Worm (Caenorhabditis elegans) whole organism, L4 larva: ENCODE results near the gene T11B7.1.

Experiments used
- F37D6.2 ChIP-seq: sonication (generic microtip); optimal IDR thresholded peaks from 2 replicates; lab custom pipeline; 2016; ENCODE audit warnings: mild to moderate bottlenecking, missing genetic modification characterization, missing compliant biosample characterization
- Y105C5A.15 ChIP-seq: fragments of 200-800 bp; sonication (Bioruptor generic); IDR thresholded peaks from 2 replicates; pipeline ENCODE4 v1.3.6; 2022; ENCODE audit warnings: missing genetic modification characterization, missing compliant biosample characterization
- Y75B8A.6 ChIP-seq: fragments of 200-800 bp; sonication (Bioruptor generic); IDR thresholded peaks from 2 replicates; pipeline ENCODE4 v1.3.6; 2022; ENCODE audit warnings: missing genetic modification reagents, missing genetic modification characterization, missing compliant biosample characterization
- ZK546.5 ChIP-seq, 2 experiments: sonication (generic microtip); optimal IDR thresholded peaks; 2 replicates each; lab custom pipeline; 2017; ENCODE audit warnings: missing biosample characterization in 2 of 2, missing genetic modification characterization in 2 of 2
- aha-1 ChIP-seq: fragments of 150-350 bp; peaks from one replicate; lab custom pipeline; 2014; ENCODE audit warnings: missing biosample characterization, missing genetic modification characterization
- arid-1 ChIP-seq: fragments of 200-800 bp; sonication (Bioruptor generic); conservative IDR thresholded peaks from 2 replicates; pipeline ENCODE4 v1.3.6; 2022; ENCODE audit warnings: missing genetic modification reagents, missing genetic modification characterization, missing compliant biosample characterization
- ceh-20 ChIP-seq: fragments of 200-800 bp; sonication (Bioruptor generic); IDR thresholded peaks from 2 replicates; pipeline ENCODE4 v1.3.6; 2022; ENCODE audit warnings: missing genetic modification reagents, missing genetic modification characterization, missing compliant biosample characterization
- ceh-44 ChIP-seq: fragments of 200-800 bp; sonication (Bioruptor generic); IDR thresholded peaks from 2 replicates; pipeline ENCODE4 v1.3.6; 2022; ENCODE audit warnings: missing genetic modification reagents, missing genetic modification characterization, missing compliant biosample characterization
- ceh-62 ChIP-seq: sonication (generic microtip); optimal IDR thresholded peaks from 2 replicates; lab custom pipeline; 2017; ENCODE audit warnings: missing biosample characterization, missing genetic modification characterization
- ces-1 ChIP-seq: fragments of 150-350 bp; sonication (generic microtip); optimal IDR thresholded peaks from 4 replicates; lab custom pipeline; 2014; ENCODE audit warnings: missing biosample characterization, missing genetic modification reagents, missing genetic modification characterization
- cey-2 ChIP-seq: sonication (generic microtip); optimal IDR thresholded peaks from 3 replicates; lab custom pipeline; 2017; ENCODE audit warnings: missing genetic modification characterization, mild to moderate bottlenecking, missing compliant biosample characterization, antibody characterized with exemption, borderline replicate concordance; ENCODE audit not compliant: insufficient read depth
- daf-16 ChIP-seq, 3 experiments: sonication (generic microtip); optimal IDR thresholded peaks; 2 replicates each; lab custom pipeline; 2016 to 2017; ENCODE audit warnings: missing genetic modification characterization in 3 of 3, missing genetic modification reagents in 3 of 3, mild to moderate bottlenecking in 2 of 3, missing compliant biosample characterization in 2 of 3, missing biosample characterization in 1 of 3, moderate library complexity in 1 of 3
- daf-19 ChIP-seq: fragments of 200-800 bp; sonication (Bioruptor generic); conservative IDR thresholded peaks from 2 replicates; pipeline ENCODE4 v1.3.6; 2022; ENCODE audit warnings: missing genetic modification characterization, missing compliant biosample characterization
- dmd-6 ChIP-seq: fragments of 200-800 bp; sonication (Bioruptor generic); IDR thresholded peaks from 2 replicates; pipeline ENCODE4 v1.3.6; 2022; ENCODE audit warnings: missing genetic modification reagents, missing genetic modification characterization, missing compliant biosample characterization
- dve-1 ChIP-seq: sonication (generic microtip); optimal IDR thresholded peaks from 2 replicates; lab custom pipeline; 2017; ENCODE audit warnings: antibody characterized with exemption, mild to moderate bottlenecking, missing genetic modification characterization, missing compliant biosample characterization; ENCODE audit not compliant: insufficient read depth
- hif-1 ChIP-seq, 2 experiments: sonication (generic microtip); optimal IDR thresholded peaks; 2 replicates each; lab custom pipeline; 2016 to 2017; ENCODE audit warnings: missing compliant biosample characterization in 2 of 2, missing genetic modification characterization in 2 of 2, missing genetic modification reagents in 2 of 2, missing genotype in 2 of 2, mild to moderate bottlenecking in 1 of 2
- hlh-11 ChIP-seq: fragments of 200-800 bp; sonication (Bioruptor generic); optimal IDR thresholded peaks from 2 replicates; lab custom pipeline; 2018; ENCODE audit warnings: mild to moderate bottlenecking, missing genetic modification characterization, missing compliant biosample characterization
- hlh-30 ChIP-seq: sonication (generic microtip); optimal IDR thresholded peaks from 2 replicates; lab custom pipeline; 2017; ENCODE audit warnings: antibody characterized with exemption, mild to moderate bottlenecking, missing genetic modification characterization, missing compliant biosample characterization; ENCODE audit not compliant: insufficient read depth
- lin-1 ChIP-seq: fragments of 200-800 bp; sonication (Bioruptor generic); IDR thresholded peaks from 2 replicates; pipeline ENCODE4 v1.3.6; 2022; ENCODE audit warnings: missing genetic modification reagents, missing genetic modification characterization, missing compliant biosample characterization
- lsy-2 ChIP-seq, 2 experiments: fragments of 150-350 bp in 1 of 2; sonication (generic microtip) in 1 of 2; optimal IDR thresholded peaks; 2 replicates each; lab custom pipeline; 2014 to 2017; ENCODE audit warnings: missing biosample characterization in 2 of 2, missing genetic modification characterization in 2 of 2
- mdl-1 ChIP-seq, 2 experiments: fragments of 150-350 bp in 1 of 2; sonication (generic microtip) in 1 of 2; optimal IDR thresholded peaks; 2 replicates each; lab custom pipeline; 2014 to 2017; ENCODE audit warnings: missing biosample characterization in 2 of 2, missing genetic modification characterization in 2 of 2
- mxl-2 ChIP-seq: fragments of 200-800 bp; sonication (Bioruptor generic); conservative IDR thresholded peaks from 2 replicates; pipeline ENCODE4 v1.3.6; 2022; ENCODE audit warnings: missing genetic modification reagents, missing genetic modification characterization, missing compliant biosample characterization
- mxl-3 ChIP-seq: fragments of 200-800 bp; sonication (Bioruptor generic); optimal IDR thresholded peaks from 2 replicates; lab custom pipeline; 2018; ENCODE audit warnings: mild to moderate bottlenecking, missing genetic modification characterization, missing compliant biosample characterization
- nhr-102 ChIP-seq: sonication (generic microtip); optimal IDR thresholded peaks from 2 replicates; lab custom pipeline; 2016; ENCODE audit warnings: mild to moderate bottlenecking, missing genetic modification characterization, moderate library complexity, missing compliant biosample characterization
- nhr-237 ChIP-seq: sonication (generic microtip); optimal IDR thresholded peaks from 2 replicates; lab custom pipeline; 2017; ENCODE audit warnings: missing biosample characterization, missing genetic modification characterization
- nhr-25 ChIP-seq: sonication (generic microtip); optimal IDR thresholded peaks from 2 replicates; lab custom pipeline; 2017; ENCODE audit warnings: missing genetic modification characterization, mild to moderate bottlenecking, missing compliant biosample characterization, antibody characterized with exemption, moderate library complexity, borderline replicate concordance; ENCODE audit not compliant: insufficient read depth
- nhr-28 ChIP-seq: fragments of 150-350 bp; optimal IDR thresholded peaks from 2 replicates; lab custom pipeline; 2014; ENCODE audit warnings: missing biosample characterization, missing genetic modification characterization
- nhr-41 ChIP-seq: fragments of 200-800 bp; sonication (Bioruptor generic); IDR thresholded peaks from 2 replicates; pipeline ENCODE4 v1.3.6; 2022; ENCODE audit warnings: missing genetic modification reagents, missing genetic modification characterization, missing compliant biosample characterization
- nhr-48 ChIP-seq: sonication (generic microtip); optimal IDR thresholded peaks from 2 replicates; lab custom pipeline; 2016; ENCODE audit warnings: mild to moderate bottlenecking, missing genetic modification characterization, missing compliant biosample characterization
- nhr-76 ChIP-seq: fragments of 150-350 bp; optimal IDR thresholded peaks from 2 replicates; lab custom pipeline; 2014; ENCODE audit warnings: missing biosample characterization, missing genetic modification characterization
- nhr-77 ChIP-seq: fragments of 150-350 bp; optimal IDR thresholded peaks from 2 replicates; lab custom pipeline; 2014; ENCODE audit warnings: missing biosample characterization, missing genetic modification characterization
- pqm-1 ChIP-seq: sonication (generic microtip); optimal IDR thresholded peaks from 2 replicates; lab custom pipeline; 2017; ENCODE audit warnings: missing biosample characterization, missing genetic modification characterization
- skn-1 ChIP-seq: fragments of 150-350 bp; optimal IDR thresholded peaks from 2 replicates; lab custom pipeline; 2014; ENCODE audit warnings: missing biosample characterization, missing genetic modification characterization
- tag-97 ChIP-seq: fragments of 200-800 bp; sonication (Bioruptor generic); IDR thresholded peaks from 2 replicates; pipeline ENCODE4 v1.3.6; 2022; ENCODE audit warnings: missing genetic modification characterization, missing compliant biosample characterization
- tra-1 ChIP-seq: fragments of 200-800 bp; sonication (Bioruptor generic); IDR thresholded peaks from 2 replicates; pipeline ENCODE4 v1.3.6; 2022; ENCODE audit warnings: missing genetic modification reagents, missing genetic modification characterization, missing compliant biosample characterization
- unc-130 ChIP-seq: sonication (generic microtip); optimal IDR thresholded peaks from 2 replicates; lab custom pipeline; 2016; ENCODE audit warnings: missing genetic modification reagents, missing genetic modification characterization, missing compliant biosample characterization
- unc-62 ChIP-seq, 3 experiments: fragments of 150-350 bp in 1 of 3; sonication (generic microtip); optimal IDR thresholded peaks in 2 of 3; peaks in 1 of 3; 1 replicate in 1 of 3; 2 replicates in 2 of 3; lab custom pipeline; 2014 to 2017; ENCODE audit warnings: missing biosample characterization in 3 of 3, missing genetic modification characterization in 3 of 3, missing genetic modification reagents in 3 of 3, missing genotype in 1 of 3
- zag-1 ChIP-seq: fragments of 150-350 bp; optimal IDR thresholded peaks from 2 replicates; lab custom pipeline; 2014; ENCODE audit warnings: missing biosample characterization, missing genetic modification characterization
- zfp-2 ChIP-seq: sonication (generic microtip); optimal IDR thresholded peaks from 2 replicates; lab custom pipeline; 2016; ENCODE audit warnings: mild to moderate bottlenecking, missing genetic modification characterization, missing compliant biosample characterization

Gene T11B7.1

DNA sequence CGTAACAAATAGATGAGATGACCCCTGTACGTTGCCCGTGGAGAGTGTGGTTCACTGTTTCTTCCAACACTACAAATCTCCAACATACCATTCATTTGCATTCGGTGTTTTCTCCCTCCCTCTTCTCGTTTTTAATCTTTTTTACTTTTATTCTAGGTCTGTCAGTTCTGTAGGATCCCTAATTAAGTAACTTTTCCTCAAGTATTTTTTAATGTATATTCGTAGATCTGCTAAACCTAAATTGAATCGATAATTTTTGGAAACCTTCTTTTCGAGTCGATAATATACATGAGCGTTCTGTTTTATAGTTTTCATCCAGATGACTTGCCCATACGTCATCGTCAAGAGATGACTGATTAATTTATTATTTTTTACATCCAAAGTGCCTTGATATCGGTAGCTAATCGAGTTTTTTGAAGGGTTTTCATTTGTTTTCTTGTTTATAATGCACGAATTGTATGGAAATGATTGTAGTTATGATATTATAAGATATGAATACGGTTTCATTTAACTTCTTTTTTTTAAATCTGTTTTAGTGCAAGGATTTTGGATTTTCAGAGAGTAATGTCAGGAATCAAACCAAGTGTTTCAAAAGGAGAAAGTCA lies at the start of gene T11B7.1, which contains the start of gene T28C6.11:
T11B7.1 (plus strand) TSS at position 555 of the 605 bp plus-strand sequence.
T28C6.11 (minus strand) TSS at position 101 of the 605 bp plus-strand sequence.
- TF ChIP-seq ceh-20 (no peak), hif-1 (tag; optimal IDR thresholded peaks at IDR 0.05; lab: Kevin White, UChicago) (no peak), nhr-41 (GFP tag; lab: Robert Waterston, UW) (no peak), ceh-44 (no peak), ceh-62 (no peak), skn-1 (tag; lab: Kevin White, UChicago) (no peak), unc-62 (GFP tag; optimal IDR thresholded peaks at IDR 0.05 in 1 of 2; lab: Kevin White, UChicago) (no peak), unc-62 (tag; optimal IDR thresholded peaks at IDR 0.05; lab: Kevin White, UChicago) (no peak), mdl-1 (tag; optimal IDR thresholded peaks at IDR 0.05; lab: Kevin White, UChicago) (no peak), nhr-76 (tag; lab: Kevin White, UChicago) (no peak), zfp-2 (no peak), F37D6.2 (no peak), zag-1 (tag; lab: Kevin White, UChicago) (no peak), tag-97 (GFP tag; lab: Robert Waterston, UW) (no peak), nhr-48 (tag; lab: Kevin White, UChicago) (no peak), mxl-3 (GFP tag; lab: Kevin White, UChicago) (no peak), unc-130 (no peak), lin-1 (GFP tag; lab: Robert Waterston, UW) (no peak)

DNA sequence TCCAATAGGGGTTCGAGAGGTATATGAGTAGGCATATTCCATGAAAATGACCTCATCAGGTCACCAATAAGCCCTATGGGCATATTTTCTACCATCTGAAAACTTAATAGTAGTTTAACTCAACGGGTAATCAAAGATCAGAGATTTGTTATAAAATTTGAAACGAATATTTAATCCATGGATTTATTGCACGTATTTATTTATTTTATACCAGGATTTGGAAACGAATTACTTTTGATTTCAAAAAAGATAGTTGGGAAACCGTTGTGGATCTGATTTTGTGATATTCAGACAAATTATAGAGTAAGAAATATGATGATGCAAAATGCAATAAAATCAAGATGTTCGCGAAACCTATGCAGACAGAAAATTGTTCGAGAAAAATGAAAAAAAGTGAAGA lies 47.7 kb upstream of the T11B7.1 start, which contains the start of gene C33D9.3:
C33D9.3 (minus strand) TSS at position 101 of the 400 bp plus-strand sequence.
- TF ChIP-seq nhr-237 (tag; lab: Kevin White, UChicago) (no peak), unc-62 (GFP tag; optimal IDR thresholded peaks at IDR 0.05 in 1 of 2; lab: Kevin White, UChicago) (peak in 1 of 2 experiments; percentile 15), unc-62 (tag; optimal IDR thresholded peaks at IDR 0.05; lab: Kevin White, UChicago) (no peak), pqm-1 (tag; lab: Kevin White, UChicago) (no peak), daf-19 (GFP tag; lab: Robert Waterston, UW) (no peak), mxl-2 (GFP tag; lab: Robert Waterston, UW) (no peak)

DNA sequence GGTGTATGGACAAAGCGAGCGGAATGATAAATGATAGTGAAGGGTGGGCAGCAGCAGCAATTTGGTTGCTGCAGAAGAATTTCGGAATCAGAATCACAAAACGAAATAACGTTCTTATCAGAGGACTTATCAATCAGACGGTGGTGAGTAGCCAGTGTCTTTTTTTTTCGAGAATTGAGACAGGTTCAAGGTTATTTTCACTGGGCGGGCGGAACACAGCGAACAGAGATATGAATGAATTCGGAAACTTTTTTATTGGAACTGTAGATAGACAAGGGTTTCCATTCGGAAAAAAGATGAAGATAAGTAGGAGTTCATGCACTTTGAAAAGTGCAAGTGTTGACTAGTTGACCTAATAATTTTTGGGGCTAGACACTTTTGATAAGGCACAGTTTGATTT lies 47.3 kb upstream of the T11B7.1 start:
- TF ChIP-seq nhr-102 (tag; lab: Kevin White, UChicago) (peak; percentile 3), nhr-25 (tag; lab: Kevin White, UChicago) (peak; percentile 94), tra-1 (GFP tag; lab: Robert Waterston, UW) (peak; percentile 74; the same call in 1 of the 2 replicates), lin-1 (GFP tag; lab: Robert Waterston, UW) (no peak), dve-1 (peak; percentile 37), ceh-62 (no peak), unc-62 (GFP tag; optimal IDR thresholded peaks at IDR 0.05 in 1 of 2; lab: Kevin White, UChicago) (peak in 1 of 2 experiments; percentile 97), unc-62 (tag; optimal IDR thresholded peaks at IDR 0.05; lab: Kevin White, UChicago) (no peak), hlh-30 (tag; lab: Kevin White, UChicago) (peak; percentile 25), ces-1 (no peak), mdl-1 (tag; optimal IDR thresholded peaks at IDR 0.05; lab: Kevin White, UChicago) (peak in 1 of 2 experiments; percentile 52), lsy-2 (tag; optimal IDR thresholded peaks at IDR 0.05; lab: Kevin White, UChicago) (peak in 1 of 2 experiments; percentile 19), cey-2 (tag; lab: Kevin White, UChicago) (no peak), nhr-28 (tag; lab: Kevin White, UChicago) (peak; percentile 84), arid-1 (GFP tag; lab: Robert Waterston, UW) (no peak), dmd-6 (GFP tag; lab: Robert Waterston, UW) (peak; percentile 71), aha-1 (tag; lab: Kevin White, UChicago) (peak; percentile 66), daf-16 (GFP tag; optimal IDR thresholded peaks at IDR 0.05; lab: Kevin White, UChicago) (no peak), daf-16 (tag; optimal IDR thresholded peaks at IDR 0.05; lab: Kevin White, UChicago) (peak; percentile 26), Y75B8A.6 (GFP tag; lab: Robert Waterston, UW) (no peak), ZK546.5 (tag; optimal IDR thresholded peaks at IDR 0.05; lab: Kevin White, UChicago) (no peak), mxl-3 (GFP tag; lab: Kevin White, UChicago) (peak; percentile 80), hlh-11 (tag; lab: Kevin White, UChicago) (peak; percentile 85), ceh-20 (peak; percentile 27; the same call in 1 of the 2 replicates), pqm-1 (tag; lab: Kevin White, UChicago) (peak; percentile 80), mxl-2 (GFP tag; lab: Robert Waterston, UW) (no peak), nhr-77 (no peak), Y105C5A.15 (GFP tag; lab: Robert Waterston, UW) (no peak)
